Fruit fly (Drosophila melanogaster) S2 (cell line): ENCODE data around the gene CG1582.

ENCODE experiments used
- CG8478 ChIP-seq: fragments of >200 bp; optimal IDR thresholded peaks from 2 replicates; lab custom pipeline; 2018
- CTCF ChIP-seq, 2 experiments: fragments of >200 bp; optimal IDR thresholded peaks; 2 replicates each; lab custom pipeline; 2018

dm6 chrX:10893208-10893607 is 5.9 kb downstream of the CG1582 start:
- TF ChIP-seq CTCF (optimal IDR thresholded peaks at IDR 0.05; lab: Kevin White, UChicago) (no peak), CG8478 (lab: Kevin White, UChicago) (no peak)
